Worm (Caenorhabditis elegans): ENCODE results near the gene C02F4.4.

C02F4.4 gene

DNA sequence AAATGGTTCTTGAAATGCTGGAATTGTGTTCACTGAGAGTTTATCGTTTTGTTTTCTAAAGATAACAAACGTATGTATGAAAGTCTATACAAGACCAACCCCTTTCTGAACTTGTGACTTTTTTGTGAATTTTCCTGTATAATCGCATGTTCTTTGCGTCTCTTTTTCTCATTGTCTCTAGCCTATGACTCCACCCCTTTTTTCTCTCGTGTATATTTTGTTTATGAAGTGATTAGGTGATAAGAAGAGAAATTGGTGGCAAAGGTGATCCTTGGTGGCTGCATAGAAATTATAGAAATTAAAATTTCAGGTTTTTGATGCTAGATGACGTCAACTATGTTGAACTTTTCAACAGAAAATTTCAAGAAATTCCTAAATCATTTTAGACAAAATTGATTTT is 30.0 kb upstream of the C02F4.4 start, which contains the start of gene T07G12.5:
Gene T07G12.5, minus strand, starts transcription at position 101 of the 400 bp plus-strand sequence.
- no peak for TF ChIP-seq lin-11 (tag; optimal IDR thresholded peaks at IDR 0.05)

DNA sequence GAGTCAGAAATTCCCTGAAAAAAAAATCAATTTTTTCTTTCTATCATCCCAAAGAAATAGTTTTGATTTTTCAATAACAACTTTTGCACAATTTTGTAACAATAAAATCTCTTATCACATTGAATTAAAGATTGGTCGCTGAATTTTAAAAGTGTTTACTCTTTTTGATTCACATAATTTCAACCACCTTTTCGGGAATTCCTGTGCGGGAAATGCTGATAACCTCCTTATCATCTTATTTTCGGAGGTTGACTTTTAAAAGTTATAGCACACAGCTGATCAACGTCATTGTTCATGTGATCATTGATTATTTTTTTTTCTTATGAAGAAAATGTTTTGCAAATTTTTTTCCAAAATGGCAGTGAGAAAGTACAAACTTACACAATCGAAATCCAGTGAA is 28.3 kb upstream of the C02F4.4 start:
- TF ChIP-seq sma-9 (GFP tag; optimal IDR thresholded peaks at IDR 0.05) (peak; percentile 79), sma-9 (tag; optimal IDR thresholded peaks at IDR 0.05) (no peak), gmeb-1 (tag; optimal IDR thresholded peaks at IDR 0.05) (peak; percentile 40), fos-1 (tag; optimal IDR thresholded peaks at IDR 0.05) (peak; percentile 40), nhr-12 (tag; optimal IDR thresholded peaks at IDR 0.05) (no peak), ceh-82 (tag; optimal IDR thresholded peaks at IDR 0.05) (no peak), dmd-4 (tag; optimal IDR thresholded peaks at IDR 0.05) (no peak), snpc-4 (tag; optimal IDR thresholded peaks at IDR 0.05) (no peak), C34F6.9 (tag; optimal IDR thresholded peaks at IDR 0.05) (no peak), ceh-16 (tag; optimal IDR thresholded peaks at IDR 0.05) (no peak), nhr-11 (tag; optimal IDR thresholded peaks at IDR 0.05) (no peak), sem-4 (tag; optimal IDR thresholded peaks at IDR 0.05) (no peak), ztf-11 (tag; optimal IDR thresholded peaks at IDR 0.05) (no peak), nhr-21 (tag; optimal IDR thresholded peaks at IDR 0.05) (no peak)

DNA sequence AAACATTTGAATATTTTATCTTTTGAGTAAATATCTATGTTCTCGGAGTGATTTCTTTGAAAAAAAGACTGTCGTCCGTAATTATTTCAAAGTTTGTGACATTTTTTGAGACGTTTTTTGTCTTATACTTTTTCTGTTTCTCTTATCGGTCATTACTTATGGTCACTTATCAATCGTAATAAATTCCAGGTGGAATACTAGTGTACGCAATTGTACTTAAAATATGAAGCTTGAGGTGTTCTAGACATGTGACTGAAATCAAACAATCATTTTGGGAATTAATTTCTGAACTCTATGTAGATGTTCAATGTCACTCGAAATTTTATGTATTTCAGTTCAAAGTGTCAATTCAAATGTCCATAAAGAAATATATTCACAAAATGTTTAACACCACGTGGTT is 27.3 kb upstream of the C02F4.4 start:
- no peak for TF ChIP-seq nhr-77 (tag; optimal IDR thresholded peaks at IDR 0.05)
- TF ChIP-seq blmp-1 (tag; optimal IDR thresholded peaks at IDR 0.05; ENCODE audit: insufficient read depth), result no peak
- no peak for TF ChIP-seq unc-39 (tag; optimal IDR thresholded peaks at IDR 0.05)
- TF ChIP-seq zag-1 (tag; optimal IDR thresholded peaks at IDR 0.05), result no peak
- no peak for TF ChIP-seq F13H6.1 (tag; optimal IDR thresholded peaks at IDR 0.05)
- TF ChIP-seq ama-1 (optimal IDR thresholded peaks at IDR 0.05), result no peak
- TF ChIP-seq ceh-16 (tag; optimal IDR thresholded peaks at IDR 0.05), result no peak
- TF ChIP-seq ztf-1 (GFP tag; conservative IDR thresholded peaks at IDR 0.05), result no peak
- TF ChIP-seq ztf-4 (tag; optimal IDR thresholded peaks at IDR 0.05), result no peak
- no peak for TF ChIP-seq mdl-1 (tag; optimal IDR thresholded peaks at IDR 0.05)
- TF ChIP-seq C34F6.9 (tag; optimal IDR thresholded peaks at IDR 0.05), result no peak
- TF ChIP-seq R02D3.7 (tag; optimal IDR thresholded peaks at IDR 0.05), result no peak
- no peak for TF ChIP-seq egl-27 (tag; optimal IDR thresholded peaks at IDR 0.05)
- TF ChIP-seq ZK546.5 (tag; optimal IDR thresholded peaks at IDR 0.05), result no peak
- no peak for TF ChIP-seq fos-1 (tag; optimal IDR thresholded peaks at IDR 0.05)
- no peak for TF ChIP-seq nhr-129 (tag; optimal IDR thresholded peaks at IDR 0.05)
- TF ChIP-seq dmd-4 (tag; optimal IDR thresholded peaks at IDR 0.05), result no peak
- TF ChIP-seq nhr-237 (tag; optimal IDR thresholded peaks at IDR 0.05), result no peak
- TF ChIP-seq nhr-21 (tag; optimal IDR thresholded peaks at IDR 0.05), result no peak

DNA sequence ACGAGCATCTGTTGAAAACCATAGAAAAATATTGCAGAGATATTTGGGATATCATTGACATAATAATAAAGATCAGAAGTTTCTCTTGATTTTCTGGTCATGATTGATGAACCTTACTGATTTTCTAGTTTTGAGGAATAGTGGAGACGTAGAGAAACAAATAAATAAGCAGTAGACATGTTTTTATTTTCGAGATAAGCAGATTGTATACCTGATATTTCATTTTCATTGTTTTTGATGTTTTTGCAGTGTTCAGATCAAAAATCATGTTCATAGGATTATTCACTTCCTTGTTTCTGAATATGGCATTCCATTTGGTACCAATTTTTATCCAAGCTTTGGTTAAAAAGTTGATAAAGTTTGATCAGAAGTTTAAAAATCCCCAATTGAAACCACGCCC is 23.6 kb upstream of the C02F4.4 start, which contains the start of gene T07G12.4:
Gene T07G12.4, minus strand, starts transcription at position 101 of the 400 bp plus-strand sequence.
- TF ChIP-seq R02D3.7 (tag; optimal IDR thresholded peaks at IDR 0.05) (no peak), nhr-129 (tag; optimal IDR thresholded peaks at IDR 0.05) (no peak), lin-39 (tag; optimal IDR thresholded peaks at IDR 0.05) (no peak), nhr-237 (tag; optimal IDR thresholded peaks at IDR 0.05) (no peak)

DNA sequence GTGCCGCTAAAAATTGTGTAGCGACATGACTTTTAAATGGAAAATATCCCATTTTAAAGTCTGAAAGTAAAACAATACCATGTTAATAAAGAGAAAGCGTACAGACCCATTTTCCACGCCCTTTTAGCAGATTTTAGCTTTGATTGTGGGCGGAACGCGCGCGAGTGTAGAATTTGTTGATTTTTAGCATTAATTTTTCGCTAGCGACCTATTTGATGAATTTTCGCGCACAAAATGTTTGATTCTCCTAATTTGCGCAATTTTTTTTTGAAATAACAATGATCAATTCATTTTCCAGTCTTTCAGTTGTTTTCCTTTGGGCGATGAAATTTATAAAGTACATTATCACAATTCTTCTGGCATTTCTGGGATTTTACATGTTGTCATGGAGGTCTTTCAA is 18.6 kb upstream of the C02F4.4 start, which contains the start of gene T07G12.3:
Gene T07G12.3, plus strand, starts transcription at position 301 of the 400 bp plus-strand sequence.
- TF ChIP-seq nhr-21 (tag; optimal IDR thresholded peaks at IDR 0.05) (no peak), R02D3.7 (tag; optimal IDR thresholded peaks at IDR 0.05) (no peak), nhr-10 (tag; optimal IDR thresholded peaks at IDR 0.05) (no peak), ceh-82 (tag; optimal IDR thresholded peaks at IDR 0.05) (no peak), elt-3 (tag; optimal IDR thresholded peaks at IDR 0.05) (no peak), skn-1 (tag; optimal IDR thresholded peaks at IDR 0.05) (no peak), snpc-4 (tag; optimal IDR thresholded peaks at IDR 0.05) (no peak), ama-1 (optimal IDR thresholded peaks at IDR 0.05) (no peak), nhr-23 (tag; optimal IDR thresholded peaks at IDR 0.05) (no peak), ZK546.5 (tag; optimal IDR thresholded peaks at IDR 0.05) (no peak)

DNA sequence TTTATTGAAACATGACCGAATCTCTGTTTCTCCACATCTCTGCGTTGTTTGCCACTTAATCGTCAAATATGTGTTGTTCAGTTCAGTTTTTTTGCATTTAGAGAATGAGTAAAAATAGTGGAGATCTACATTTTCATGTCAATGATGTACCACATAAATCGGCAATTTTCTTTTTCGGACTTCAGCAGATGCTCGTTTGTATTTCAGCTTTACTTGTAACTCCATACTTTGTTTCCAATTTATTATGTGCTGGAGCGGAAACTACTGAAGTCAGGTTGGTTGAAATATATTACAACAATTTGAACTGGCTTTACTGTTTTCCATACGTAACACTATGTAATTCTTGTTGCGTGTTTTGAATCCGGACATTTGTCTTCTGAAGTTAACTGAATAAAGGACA is 15.6 kb upstream of the C02F4.4 start, which contains the start of gene T07G12.2:
Gene T07G12.2, plus strand, starts transcription at position 62 of the 400 bp plus-strand sequence.
- no peak for TF ChIP-seq fos-1 (tag; optimal IDR thresholded peaks at IDR 0.05)
- TF ChIP-seq sem-4 (tag; optimal IDR thresholded peaks at IDR 0.05), result no peak

Data from whole organism, L2 larva.